Fruit fly (Drosophila melanogaster) Kc167 (cell line): ENCODE results near the gene CG9641.

Experiments
- Sin3A ChIP-seq: fragments of >200 bp; optimal IDR thresholded peaks from 2 replicates; lab custom pipeline; 2018; ENCODE audit warnings: missing external identifiers
- insv ChIP-seq: fragments of >200 bp; optimal IDR thresholded peaks from 3 replicates; lab custom pipeline; 2018; ENCODE audit warnings: missing external identifiers
- psq ChIP-seq: fragments of >200 bp; optimal IDR thresholded peaks from 2 replicates; lab custom pipeline; 2017; ENCODE audit warnings: missing external identifiers
- ttk ChIP-seq: sonication (Bioruptor generic); optimal IDR thresholded peaks from 2 replicates; lab custom pipeline; 2017; ENCODE audit warnings: missing external identifiers

- TF ChIP-seq psq (lab: Kevin White, UChicago) (no peak), Sin3A (lab: Kevin White, UChicago) (no peak), ttk (lab: Kevin White, UChicago) (no peak), insv (lab: Kevin White, UChicago) (no peak)
Observed at dm6 chr2L:3004601-3005000, 27.9 kb upstream of the CG9641 start.
